Worm (Caenorhabditis elegans): ENCODE measurements around the gene K08E7.5.

Gene K08E7.5

DNA sequence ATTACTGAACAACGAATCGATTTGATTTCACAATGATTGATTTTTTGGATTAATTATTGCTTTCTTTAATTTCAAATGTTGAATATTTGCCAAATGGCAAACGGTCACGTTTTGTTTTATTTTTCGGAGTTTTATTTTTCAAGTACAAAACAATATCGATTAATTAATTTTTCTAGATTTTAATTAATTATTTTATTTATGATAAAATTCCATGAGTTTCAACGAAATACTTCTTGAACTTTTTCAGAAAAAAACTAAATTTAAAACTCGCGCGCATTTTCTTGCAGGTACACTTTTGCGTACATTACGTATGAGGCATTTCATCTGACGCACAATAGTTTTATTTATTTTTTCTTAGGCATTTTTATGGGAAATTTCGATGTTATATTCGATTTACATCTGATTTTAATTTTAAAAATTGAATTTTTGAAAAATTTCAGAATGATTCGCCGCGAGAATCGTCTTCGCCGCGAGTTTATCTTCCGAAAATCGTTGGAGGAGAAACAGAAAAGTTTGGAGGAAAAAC lies 14.2 kb upstream of the K08E7.5 start, which contains the start of the genes ZK795.2 and ZK795.3 (continued):
- TF ChIP-seq hlh-4 (tag; optimal IDR thresholded peaks at IDR 0.05), result no peak
- no peak for TF ChIP-seq pqm-1 (tag; optimal IDR thresholded peaks at IDR 0.05)
- TF ChIP-seq zag-1 (tag; optimal IDR thresholded peaks at IDR 0.05), result no peak
- no peak for TF ChIP-seq tlp-1 (tag; optimal IDR thresholded peaks at IDR 0.05)
- TF ChIP-seq lsy-2 (tag; optimal IDR thresholded peaks at IDR 0.05), result peak; percentile 86 to 87
- peak; percentile 72 for TF ChIP-seq swsn-7 (tag; optimal IDR thresholded peaks at IDR 0.05)
- peak; percentile 61 for TF ChIP-seq dsc-1 (tag; optimal IDR thresholded peaks at IDR 0.05)
- TF ChIP-seq pax-3 (tag; optimal IDR thresholded peaks at IDR 0.05), result no peak
- TF ChIP-seq nhr-71 (tag; optimal IDR thresholded peaks at IDR 0.05), result peak; percentile 81
- TF ChIP-seq unc-30 (tag; optimal IDR thresholded peaks at IDR 0.05), result no peak
- TF ChIP-seq ceh-90 (tag; optimal IDR thresholded peaks at IDR 0.05), result peak; percentile 47
- no peak for TF ChIP-seq sup-37 (GFP tag; optimal IDR thresholded peaks at IDR 0.05)
- peak; percentile 73 for TF ChIP-seq rnt-1 (tag; optimal IDR thresholded peaks at IDR 0.05)
- TF ChIP-seq ceh-82 (tag; optimal IDR thresholded peaks at IDR 0.05), result peak; percentile 64 to 74 (median 74)
- TF ChIP-seq C34B4.2 (tag; optimal IDR thresholded peaks at IDR 0.05), result no peak
- peak; percentile 98 to 100 for TF ChIP-seq efl-1 (optimal IDR thresholded peaks at IDR 0.05)
- peak; percentile 99 to 100 for TF ChIP-seq efl-1 (GFP tag; optimal IDR thresholded peaks at IDR 0.05 in 1 of 2)
- TF ChIP-seq nhr-28 (tag; optimal IDR thresholded peaks at IDR 0.05), result no peak
- no peak for TF ChIP-seq pag-3 (tag; optimal IDR thresholded peaks at IDR 0.05; ENCODE audit: borderline replicate concordance, insufficient read depth)
- TF ChIP-seq aly-2 (tag; optimal IDR thresholded peaks at IDR 0.05), result peak; percentile 55
- TF ChIP-seq lin-15B (tag; optimal IDR thresholded peaks at IDR 0.05), result no peak
- TF ChIP-seq lin-14 (GFP tag; optimal IDR thresholded peaks at IDR 0.05), result peak; percentile 71
- TF ChIP-seq C16A3.4 (tag; optimal IDR thresholded peaks at IDR 0.05), result peak; percentile 58
- no peak for TF ChIP-seq nhr-84 (tag; optimal IDR thresholded peaks at IDR 0.05)
- TF ChIP-seq C04F5.9 (tag; optimal IDR thresholded peaks at IDR 0.05), result no peak
- no peak for TF ChIP-seq mef-2 (tag; optimal IDR thresholded peaks at IDR 0.05)
- TF ChIP-seq ztf-11 (tag; optimal IDR thresholded peaks at IDR 0.05), result no peak
- TF ChIP-seq nhr-77 (tag; optimal IDR thresholded peaks at IDR 0.05), result peak; percentile 18
- peak; percentile 70 for TF ChIP-seq nhr-90 (tag; optimal IDR thresholded peaks at IDR 0.05; ENCODE audit: poor library complexity)
- no peak for TF ChIP-seq fkh-10 (GFP tag; optimal IDR thresholded peaks at IDR 0.05)
- no peak for TF ChIP-seq mab-9 (GFP tag; IDR thresholded peaks at IDR 0.05)
- no peak for TF ChIP-seq fkh-4 (tag; optimal IDR thresholded peaks at IDR 0.05; ENCODE audit: borderline replicate concordance)
- peak in 1 of 2 experiments; percentile 47 for TF ChIP-seq mdl-1 (tag; optimal IDR thresholded peaks at IDR 0.05)
- peak; percentile 47 for TF ChIP-seq isw-1 (GFP tag; IDR thresholded peaks at IDR 0.05)
- TF ChIP-seq lir-3 (tag; optimal IDR thresholded peaks at IDR 0.05; ENCODE audit: poor library complexity), result no peak
- no peak for TF ChIP-seq ama-1 (optimal IDR thresholded peaks at IDR 0.05)
- TF ChIP-seq egl-13 (tag; optimal IDR thresholded peaks at IDR 0.05), result peak; percentile 10
- TF ChIP-seq nhr-12 (tag; optimal IDR thresholded peaks at IDR 0.05), result no peak
- TF ChIP-seq grh-1 (GFP tag; IDR thresholded peaks at IDR 0.05), result no peak
- TF ChIP-seq unc-62 (GFP tag; optimal IDR thresholded peaks at IDR 0.05), result no peak
- peak; percentile 48 for TF ChIP-seq fos-1 (tag; optimal IDR thresholded peaks at IDR 0.05)
- no peak for TF ChIP-seq aha-1 (tag; optimal IDR thresholded peaks at IDR 0.05)
- no peak for TF ChIP-seq ceh-63 (GFP tag; optimal IDR thresholded peaks at IDR 0.05)
- TF ChIP-seq ces-1 (GFP tag; optimal IDR thresholded peaks at IDR 0.05), result no peak
- TF ChIP-seq nhr-85 (tag), result peak; percentile 84
- TF ChIP-seq lin-13 (GFP tag; optimal IDR thresholded peaks at IDR 0.05), result peak; percentile 69
- TF ChIP-seq hpl-2 (GFP tag; optimal IDR thresholded peaks at IDR 0.05), result no peak
- no peak for TF ChIP-seq fkh-8 (tag; optimal IDR thresholded peaks at IDR 0.05)
- no peak for TF ChIP-seq efl-3 (GFP tag; optimal IDR thresholded peaks at IDR 0.05)
- TF ChIP-seq nhr-47 (tag; optimal IDR thresholded peaks at IDR 0.05), result peak; percentile 78
- TF ChIP-seq skn-1 (tag; optimal IDR thresholded peaks at IDR 0.05), result peak; percentile 78
- TF ChIP-seq zip-4 (GFP tag; optimal IDR thresholded peaks at IDR 0.05), result no peak
- TF ChIP-seq lin-39 (tag; optimal IDR thresholded peaks at IDR 0.05), result peak; percentile 78
